Worm (Caenorhabditis elegans) whole organism, L1 larva: ENCODE data around the gene Y113G7B.15.
A peak's percentile ranks its signal among the peaks of the same experiment; 100 is the strongest.

ENCODE experiments used
- C04F5.9 ChIP-seq: sonication (generic microtip); optimal IDR thresholded peaks from 2 replicates; lab custom pipeline; 2016; ENCODE audit warnings: missing genetic modification characterization, missing compliant biosample characterization
- C16A3.4 ChIP-seq: fragments of 150-350 bp; optimal IDR thresholded peaks from 2 replicates; lab custom pipeline; 2014; ENCODE audit warnings: missing biosample characterization, missing genetic modification characterization
- C34B4.2 ChIP-seq: sonication (generic microtip); optimal IDR thresholded peaks from 2 replicates; lab custom pipeline; 2017; ENCODE audit warnings: mild to moderate bottlenecking, missing genetic modification characterization, missing compliant biosample characterization
- Y116A8C.19 ChIP-seq: sonication (generic microtip); optimal IDR thresholded peaks from 2 replicates; lab custom pipeline; 2016; ENCODE audit warnings: missing compliant biosample characterization, missing genetic modification characterization, borderline replicate concordance
- ceh-63 ChIP-seq: fragments of 200-800 bp; sonication (Bioruptor generic); optimal IDR thresholded peaks from 2 replicates; lab custom pipeline; 2018; ENCODE audit warnings: mild to moderate bottlenecking, missing genetic modification characterization, missing compliant biosample characterization
- ceh-8 ChIP-seq: fragments of 200-800 bp; sonication (Bioruptor generic); optimal IDR thresholded peaks from 2 replicates; lab custom pipeline; 2018; ENCODE audit warnings: mild to moderate bottlenecking, missing genetic modification characterization, moderate library complexity, missing compliant biosample characterization
- ceh-88 ChIP-seq: fragments of 200-800 bp; sonication (Bioruptor generic); IDR thresholded peaks from 2 replicates; pipeline ENCODE4 v1.3.6; 2022; ENCODE audit warnings: missing genetic modification characterization, missing compliant biosample characterization
- ceh-90 ChIP-seq: sonication (generic microtip); optimal IDR thresholded peaks from 2 replicates; lab custom pipeline; 2016; ENCODE audit warnings: missing genetic modification characterization, missing compliant biosample characterization
- dsc-1 ChIP-seq: sonication (generic microtip); optimal IDR thresholded peaks from 2 replicates; lab custom pipeline; 2016; ENCODE audit warnings: mild to moderate bottlenecking, missing genetic modification characterization, missing compliant biosample characterization
- efl-1 ChIP-seq, 4 experiments: fragments of 150-350 bp; optimal IDR thresholded peaks in 3 of 4; peaks in 1 of 4; 1 replicate in 1 of 4; 2 replicates in 3 of 4; lab custom pipeline; 2014; ENCODE audit warnings: missing biosample characterization in 2 of 4, missing genetic modification characterization in 2 of 4, missing genetic modification reagents in 2 of 4
- fkh-4 ChIP-seq: sonication (generic microtip); optimal IDR thresholded peaks from 2 replicates; lab custom pipeline; 2016; ENCODE audit warnings: missing compliant biosample characterization, missing genetic modification characterization, borderline replicate concordance
- fkh-8 ChIP-seq: sonication (generic microtip); optimal IDR thresholded peaks from 2 replicates; lab custom pipeline; 2016; ENCODE audit warnings: mild to moderate bottlenecking, missing genetic modification characterization, missing compliant biosample characterization
- grh-1 ChIP-seq: fragments of 200-800 bp; sonication (Bioruptor generic); IDR thresholded peaks from 2 replicates; pipeline ENCODE4 v1.3.6; 2022; ENCODE audit warnings: missing genetic modification reagents, missing genetic modification characterization, missing compliant biosample characterization
- hpl-2 ChIP-seq: fragments of 150-350 bp; optimal IDR thresholded peaks from 2 replicates; lab custom pipeline; 2014; ENCODE audit warnings: missing biosample characterization, missing genetic modification reagents, missing genetic modification characterization
- isw-1 ChIP-seq: fragments of 200-800 bp; sonication (Bioruptor generic); IDR thresholded peaks from 2 replicates; pipeline ENCODE4 v1.3.6; 2022; ENCODE audit warnings: missing genetic modification characterization, missing compliant biosample characterization
- lin-13 ChIP-seq: fragments of 150-350 bp; optimal IDR thresholded peaks from 2 replicates; lab custom pipeline; 2014; ENCODE audit warnings: missing biosample characterization, missing genetic modification reagents, missing genetic modification characterization
- mdl-1 ChIP-seq, 2 experiments: fragments of 150-350 bp; optimal IDR thresholded peaks; 2 replicates each; lab custom pipeline; 2014 to 2017; ENCODE audit warnings: missing biosample characterization in 2 of 2, missing genetic modification characterization in 2 of 2, inconsistent platforms in 1 of 2
- mef-2 ChIP-seq: fragments of 150-350 bp; optimal IDR thresholded peaks from 2 replicates; lab custom pipeline; 2014; ENCODE audit warnings: missing biosample characterization, missing genetic modification characterization
- nhr-11 ChIP-seq: fragments of 150-350 bp; optimal IDR thresholded peaks from 2 replicates; lab custom pipeline; 2014; ENCODE audit warnings: missing biosample characterization, missing genetic modification characterization
- nhr-12 ChIP-seq: sonication (generic microtip); optimal IDR thresholded peaks from 2 replicates; lab custom pipeline; 2017; ENCODE audit warnings: missing biosample characterization, missing genetic modification characterization
- nhr-19 ChIP-seq: fragments of 200-800 bp; sonication (Bioruptor generic); conservative IDR thresholded peaks from 2 replicates; pipeline ENCODE4 v1.3.6; 2022; ENCODE audit warnings: missing genetic modification characterization, missing compliant biosample characterization
- nhr-20 ChIP-seq: sonication (generic microtip); optimal IDR thresholded peaks from 2 replicates; lab custom pipeline; 2016; ENCODE audit warnings: mild to moderate bottlenecking, missing genetic modification characterization, missing compliant biosample characterization
- nhr-237 ChIP-seq: fragments of 150-350 bp; optimal IDR thresholded peaks from 2 replicates; lab custom pipeline; 2014; ENCODE audit warnings: missing biosample characterization, missing genetic modification characterization
- nhr-47 ChIP-seq: sonication (generic microtip); optimal IDR thresholded peaks from 2 replicates; lab custom pipeline; 2016; ENCODE audit warnings: mild to moderate bottlenecking, missing genetic modification characterization, moderate library complexity, missing compliant biosample characterization
- nhr-71 ChIP-seq: sonication (generic microtip); optimal IDR thresholded peaks from 2 replicates; lab custom pipeline; 2016; ENCODE audit warnings: mild to moderate bottlenecking, missing genetic modification characterization, moderate library complexity, missing compliant biosample characterization
- nhr-76 ChIP-seq: sonication (generic microtip); optimal IDR thresholded peaks from 2 replicates; lab custom pipeline; 2017; ENCODE audit warnings: missing biosample characterization, missing genetic modification characterization
- nhr-77 ChIP-seq: fragments of 150-350 bp; optimal IDR thresholded peaks from 2 replicates; lab custom pipeline; 2014; ENCODE audit warnings: missing biosample characterization, missing genetic modification characterization
- nhr-84 ChIP-seq: sonication (generic microtip); optimal IDR thresholded peaks from 2 replicates; lab custom pipeline; 2017; ENCODE audit warnings: missing biosample characterization, missing genetic modification characterization
- nhr-90 ChIP-seq: sonication (generic microtip); optimal IDR thresholded peaks from 2 replicates; lab custom pipeline; 2016; ENCODE audit warnings: mild to moderate bottlenecking, missing genetic modification characterization, missing compliant biosample characterization; ENCODE audit not compliant: poor library complexity
- pag-3 ChIP-seq: sonication (generic microtip); optimal IDR thresholded peaks from 2 replicates; lab custom pipeline; 2017; ENCODE audit warnings: missing genetic modification characterization, mild to moderate bottlenecking, missing compliant biosample characterization, antibody characterized with exemption, borderline replicate concordance; ENCODE audit not compliant: insufficient read depth
- pax-3 ChIP-seq: fragments of 200-800 bp; sonication (Bioruptor generic); optimal IDR thresholded peaks from 2 replicates; lab custom pipeline; 2018; ENCODE audit warnings: mild to moderate bottlenecking, missing genetic modification characterization, moderate library complexity, missing compliant biosample characterization
- snpc-4 ChIP-seq: fragments of 150-350 bp; optimal IDR thresholded peaks from 2 replicates; lab custom pipeline; 2014; ENCODE audit warnings: missing biosample characterization, missing genetic modification characterization
- sox-4 ChIP-seq: sonication (generic microtip); optimal IDR thresholded peaks from 2 replicates; lab custom pipeline; 2016; ENCODE audit warnings: missing genetic modification characterization, missing compliant biosample characterization
- sptf-1 ChIP-seq: fragments of 150-350 bp; optimal IDR thresholded peaks from 2 replicates; lab custom pipeline; 2014; ENCODE audit warnings: missing biosample characterization, missing genetic modification characterization
- unc-86 ChIP-seq: sonication (generic microtip); optimal IDR thresholded peaks from 2 replicates; lab custom pipeline; 2016; ENCODE audit warnings: missing genetic modification characterization, missing compliant biosample characterization
- vab-15 ChIP-seq: sonication (generic microtip); optimal IDR thresholded peaks from 2 replicates; lab custom pipeline; 2017; ENCODE audit warnings: missing genotype, mild to moderate bottlenecking, missing genetic modification characterization, missing compliant biosample characterization
- ztf-4 ChIP-seq: fragments of 150-350 bp; optimal IDR thresholded peaks from 2 replicates; lab custom pipeline; 2014; ENCODE audit warnings: missing biosample characterization, missing genetic modification characterization

Gene Y113G7B.15

ce11 chrV:20198954-20199353, 34.7 kb downstream of the Y113G7B.15 start, which contains the start of gene fog-2:
Gene fog-2 (plus strand): TSS chrV:20199254.
- TF ChIP-seq ceh-8 (GFP tag; lab: Kevin White, UChicago): no peak
- TF ChIP-seq C34B4.2 (tag; lab: Kevin White, UChicago): no peak
- no peak for TF ChIP-seq C16A3.4 (tag; lab: Kevin White, UChicago)
- no peak for TF ChIP-seq C04F5.9 (tag; lab: Kevin White, UChicago)
- TF ChIP-seq pag-3: no peak
- TF ChIP-seq efl-1 (optimal IDR thresholded peaks at IDR 0.05; lab: Kevin White, UChicago): no peak
- no peak for TF ChIP-seq efl-1 (GFP tag; optimal IDR thresholded peaks at IDR 0.05 in 1 of 2; lab: Kevin White, UChicago)
- no peak for TF ChIP-seq grh-1
- TF ChIP-seq mef-2: no peak
- no peak for TF ChIP-seq ceh-63 (GFP tag; lab: Kevin White, UChicago)

ce11 chrV:20196671-20197070, 37.0 kb downstream of the Y113G7B.15 start, which contains the start of gene ftr-1:
Gene ftr-1 (plus strand): TSS chrV:20196971.
- TF ChIP-seq efl-1 (optimal IDR thresholded peaks at IDR 0.05; lab: Kevin White, UChicago) (no peak), efl-1 (GFP tag; optimal IDR thresholded peaks at IDR 0.05 in 1 of 2; lab: Kevin White, UChicago) (peak in 1 of 2 experiments; percentile 32), nhr-237 (no peak)

- TF ChIP-seq ceh-90 (tag; lab: Kevin White, UChicago) (no peak), unc-86 (no peak), pax-3 (no peak), efl-1 (optimal IDR thresholded peaks at IDR 0.05; lab: Kevin White, UChicago) (no peak), efl-1 (GFP tag; optimal IDR thresholded peaks at IDR 0.05 in 1 of 2; lab: Kevin White, UChicago) (peak in 1 of 2 experiments; percentile 57)
These were observed 38.1 kb downstream of the Y113G7B.15 start, which contains the start of the genes srh-217 and Y113G7B.28 for ce11 chrV:20195451-20196036. Gene srh-217 (minus strand): TSS chrV:20195551. Gene Y113G7B.28 (plus strand): TSS chrV:20195986.

- no peak for TF ChIP-seq efl-1 (optimal IDR thresholded peaks at IDR 0.05; lab: Kevin White, UChicago)
- TF ChIP-seq efl-1 (GFP tag; optimal IDR thresholded peaks at IDR 0.05 in 1 of 2; lab: Kevin White, UChicago): peak in 1 of 2 experiments; percentile 41
- TF ChIP-seq hpl-2: no peak
- TF ChIP-seq, all 84 proteins: peak for 1
These were observed 41.4 kb downstream of the Y113G7B.15 start, which contains the start of the genes fbxa-115 and Y113G7B.27 for ce11 chrV:20192102-20192880. Gene fbxa-115 (minus strand): TSS chrV:20192152. Gene Y113G7B.27 (plus strand): TSS chrV:20192830.

- TF ChIP-seq ztf-4 (tag; lab: Kevin White, UChicago) (no peak), ceh-8 (GFP tag; lab: Kevin White, UChicago) (no peak), nhr-47 (tag; lab: Kevin White, UChicago) (no peak), sox-4 (tag; lab: Kevin White, UChicago) (no peak), nhr-11 (tag; lab: Kevin White, UChicago) (no peak), lin-13 (GFP tag; lab: Kevin White, UChicago) (no peak), nhr-20 (tag; lab: Kevin White, UChicago) (no peak), nhr-237 (no peak), snpc-4 (tag; lab: Kevin White, UChicago) (no peak), sptf-1 (no peak), ceh-88 (no peak), nhr-84 (no peak), nhr-90 (no peak), vab-15 (tag; lab: Kevin White, UChicago) (no peak), isw-1 (no peak), nhr-12 (tag; lab: Kevin White, UChicago) (no peak)
These were observed 44.9 kb downstream of the Y113G7B.15 start, which contains the start of gene fbxa-116 for ce11 chrV:20188790-20189189. Gene fbxa-116 (minus strand): TSS chrV:20188890.

- TF ChIP-seq nhr-76 (tag; lab: Kevin White, UChicago) (no peak), pag-3 (no peak), ztf-4 (tag; lab: Kevin White, UChicago) (no peak), nhr-19 (GFP tag; lab: Robert Waterston, UW) (no peak), mdl-1 (tag; optimal IDR thresholded peaks at IDR 0.05; lab: Kevin White, UChicago) (no peak), nhr-77 (tag; lab: Kevin White, UChicago) (no peak), Y116A8C.19 (tag; lab: Kevin White, UChicago) (no peak), unc-86 (no peak), snpc-4 (tag; lab: Kevin White, UChicago) (no peak), dsc-1 (tag; lab: Kevin White, UChicago) (no peak), grh-1 (no peak), nhr-71 (tag; lab: Kevin White, UChicago) (no peak), nhr-12 (tag; lab: Kevin White, UChicago) (no peak), hpl-2 (no peak), fkh-4 (tag; lab: Kevin White, UChicago) (no peak), nhr-11 (tag; lab: Kevin White, UChicago) (no peak), ceh-8 (GFP tag; lab: Kevin White, UChicago) (no peak), fkh-8 (tag; lab: Kevin White, UChicago) (no peak)
These were observed 47.1 kb downstream of the Y113G7B.15 start, which contains the start of gene srz-16 for ce11 chrV:20186579-20186978. Gene srz-16 (minus strand): TSS chrV:20186679.
